Worm (Caenorhabditis elegans) whole organism, mixed stage, embryonic: ENCODE measurements around the gene spp-16.

Source experiments
- M03D4.4 ChIP-seq: sonication (generic microtip); optimal IDR thresholded peaks from 2 replicates; lab custom pipeline; 2017; ENCODE audit warnings: mild to moderate bottlenecking, missing genetic modification characterization, missing compliant biosample characterization
- bed-3 ChIP-seq: fragments of 200-800 bp; sonication (Bioruptor generic); optimal IDR thresholded peaks from 3 replicates; lab custom pipeline; 2018; ENCODE audit warnings: mild to moderate bottlenecking, missing genetic modification characterization, moderate library complexity, missing compliant biosample characterization
- blmp-1 ChIP-seq: fragments of 150-350 bp; optimal IDR thresholded peaks from 2 replicates; lab custom pipeline; 2014; ENCODE audit warnings: missing biosample characterization, missing genetic modification characterization
- ceh-39 ChIP-seq: fragments of 150-350 bp; optimal IDR thresholded peaks from 2 replicates; lab custom pipeline; 2014; ENCODE audit warnings: missing biosample characterization, missing genetic modification characterization
- ceh-43 ChIP-seq: fragments of 200-800 bp; sonication (Bioruptor generic); optimal IDR thresholded peaks from 2 replicates; lab custom pipeline; 2018; ENCODE audit warnings: mild to moderate bottlenecking, missing genetic modification characterization, moderate library complexity, missing compliant biosample characterization
- ceh-83 ChIP-seq: fragments of 200-800 bp; sonication (Bioruptor generic); optimal IDR thresholded peaks from 2 replicates; lab custom pipeline; 2018; ENCODE audit warnings: mild to moderate bottlenecking, missing genetic modification characterization, missing compliant biosample characterization
- ces-1 ChIP-seq: fragments of 150-350 bp; optimal IDR thresholded peaks from 2 replicates; lab custom pipeline; 2014; ENCODE audit warnings: missing biosample characterization, missing genetic modification reagents, missing genetic modification characterization
- drap-1 ChIP-seq: fragments of 200-800 bp; sonication (Bioruptor generic); optimal IDR thresholded peaks from 3 replicates; lab custom pipeline; 2018; ENCODE audit warnings: mild to moderate bottlenecking, missing genetic modification characterization, missing compliant biosample characterization
- elt-1 ChIP-seq: sonication (generic microtip); optimal IDR thresholded peaks from 2 replicates; lab custom pipeline; 2017; ENCODE audit warnings: missing genetic modification characterization, mild to moderate bottlenecking, missing compliant biosample characterization, antibody characterized with exemption, moderate library complexity, borderline replicate concordance; ENCODE audit not compliant: insufficient read depth
- flh-1 ChIP-seq: fragments of 200-800 bp; sonication (Bioruptor generic); optimal IDR thresholded peaks from 2 replicates; lab custom pipeline; 2018; ENCODE audit warnings: mild to moderate bottlenecking, missing genetic modification characterization, moderate library complexity, missing compliant biosample characterization
- ham-2 ChIP-seq: fragments of 200-800 bp; sonication (Bioruptor generic); optimal IDR thresholded peaks from 2 replicates; lab custom pipeline; 2018; ENCODE audit warnings: mild to moderate bottlenecking, missing genetic modification characterization, missing compliant biosample characterization
- hlh-1 ChIP-seq: fragments of 150-350 bp; optimal IDR thresholded peaks from 2 replicates; lab custom pipeline; 2014; ENCODE audit warnings: missing biosample characterization, missing genetic modification reagents, missing genetic modification characterization
- lin-13 ChIP-seq: fragments of 150-350 bp; optimal IDR thresholded peaks from 2 replicates; lab custom pipeline; 2014; ENCODE audit warnings: missing biosample characterization, missing genetic modification characterization
- lin-32 ChIP-seq: fragments of 200-800 bp; sonication (Bioruptor generic); optimal IDR thresholded peaks from 2 replicates; lab custom pipeline; 2018; ENCODE audit warnings: mild to moderate bottlenecking, missing genetic modification characterization, missing compliant biosample characterization
- lsy-2 ChIP-seq: fragments of 150-350 bp; optimal IDR thresholded peaks from 2 replicates; lab custom pipeline; 2014; ENCODE audit warnings: missing biosample characterization, missing genetic modification characterization
- mab-5 ChIP-seq: fragments of 150-350 bp; optimal IDR thresholded peaks from 2 replicates; lab custom pipeline; 2014; ENCODE audit warnings: missing biosample characterization, missing genetic modification characterization
- mep-1 ChIP-seq: fragments of 150-350 bp; optimal IDR thresholded peaks from 2 replicates; lab custom pipeline; 2017; ENCODE audit warnings: missing biosample characterization, missing genetic modification reagents, missing genetic modification characterization, inconsistent platforms
- mls-2 ChIP-seq: sonication (generic microtip); optimal IDR thresholded peaks from 2 replicates; lab custom pipeline; 2016; ENCODE audit warnings: mild to moderate bottlenecking, missing genetic modification characterization, moderate library complexity, missing compliant biosample characterization
- nhr-12 ChIP-seq: fragments of 150-350 bp; optimal IDR thresholded peaks from 2 replicates; lab custom pipeline; 2014; ENCODE audit warnings: missing biosample characterization, missing genetic modification characterization
- nhr-2 ChIP-seq: fragments of 150-350 bp; optimal IDR thresholded peaks from 2 replicates; lab custom pipeline; 2014; ENCODE audit warnings: missing biosample characterization, missing genetic modification characterization
- pha-4 ChIP-seq: fragments of 150-350 bp; optimal IDR thresholded peaks from 2 replicates; lab custom pipeline; 2018; ENCODE audit warnings: missing biosample characterization, missing genetic modification reagents, missing genetic modification characterization
- sem-2 ChIP-seq: fragments of 200-800 bp; sonication (Bioruptor generic); optimal IDR thresholded peaks from 2 replicates; lab custom pipeline; 2018; ENCODE audit warnings: mild to moderate bottlenecking, missing genetic modification characterization, missing compliant biosample characterization
- sptf-1 ChIP-seq: sonication (generic microtip); optimal IDR thresholded peaks from 2 replicates; lab custom pipeline; 2017; ENCODE audit warnings: mild to moderate bottlenecking, missing genetic modification characterization, moderate library complexity, missing compliant biosample characterization
- tbx-8 ChIP-seq: fragments of 200-800 bp; sonication (Bioruptor generic); optimal IDR thresholded peaks from 2 replicates; lab custom pipeline; 2018; ENCODE audit warnings: mild to moderate bottlenecking, missing genetic modification characterization, moderate library complexity, missing compliant biosample characterization
- unc-120 ChIP-seq: sonication (generic microtip); optimal IDR thresholded peaks from 2 replicates; lab custom pipeline; 2017; ENCODE audit warnings: missing genetic modification characterization, missing compliant biosample characterization; ENCODE audit not compliant: poor library complexity, severe bottlenecking
- unc-39 ChIP-seq: fragments of 150-350 bp; optimal IDR thresholded peaks from 2 replicates; lab custom pipeline; 2014; ENCODE audit warnings: missing biosample characterization, missing genetic modification characterization
- zip-8 ChIP-seq: fragments of 150-350 bp; optimal IDR thresholded peaks from 2 replicates; lab custom pipeline; 2014; ENCODE audit warnings: missing biosample characterization, missing genetic modification characterization
- ztf-11 ChIP-seq: fragments of 150-350 bp; optimal IDR thresholded peaks from 2 replicates; lab custom pipeline; 2014; ENCODE audit warnings: missing biosample characterization, missing genetic modification characterization

spp-16 gene

DNA sequence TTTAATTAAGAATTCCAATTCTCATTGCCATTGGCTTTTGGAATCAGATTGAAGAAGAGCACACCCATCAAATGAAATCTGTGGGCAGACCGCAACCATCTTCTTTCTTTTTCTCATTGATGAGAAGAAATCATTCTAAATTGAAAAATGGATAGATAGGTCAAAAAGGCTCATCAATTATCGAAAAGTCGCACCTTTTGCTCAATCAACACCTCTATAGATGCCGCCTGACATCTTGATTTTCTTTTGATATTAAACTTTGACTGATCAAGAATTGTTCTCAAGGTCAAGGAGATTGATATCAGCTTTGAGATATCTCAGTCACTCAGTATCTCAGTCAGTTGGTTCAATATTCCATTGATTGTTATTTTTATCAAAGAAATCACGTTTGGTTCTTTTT is 8.9 kb upstream of the spp-16 start:
- no peak for TF ChIP-seq nhr-2 (tag; lab: Kevin White, UChicago)
- TF ChIP-seq bed-3 (GFP tag; lab: Kevin White, UChicago): no peak
- TF ChIP-seq blmp-1 (tag; lab: Kevin White, UChicago): no peak
- no peak for TF ChIP-seq mep-1 (tag; lab: Kevin White, UChicago)
- no peak for TF ChIP-seq drap-1 (GFP tag; lab: Kevin White, UChicago)
- no peak for TF ChIP-seq ztf-11 (tag; lab: Kevin White, UChicago)
- TF ChIP-seq mab-5 (tag; lab: Kevin White, UChicago): no peak

DNA sequence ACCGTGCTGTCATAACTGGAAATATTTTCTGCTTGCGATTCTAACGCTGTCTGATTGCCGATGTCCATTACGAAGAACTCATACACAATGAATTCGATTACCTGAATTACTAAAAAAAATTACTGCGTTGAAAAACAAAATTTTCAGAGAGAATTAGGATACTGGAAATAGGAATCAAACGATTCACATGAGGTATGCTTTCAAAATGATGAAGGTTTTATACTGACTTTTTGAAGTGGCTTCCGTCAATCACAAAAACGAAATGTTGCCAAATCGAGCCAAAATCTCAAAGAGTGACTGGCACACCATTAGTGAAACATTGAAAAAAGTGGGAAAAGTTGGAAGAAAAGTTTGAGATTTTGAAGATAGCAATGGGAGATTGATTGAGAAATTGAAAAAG is 8.0 kb upstream of the spp-16 start, which contains the start of gene zzz-1:
TSS of gene zzz-1 (minus strand) at position 101 of the 400 bp plus-strand sequence.
- TF ChIP-seq lin-32: no peak
- no peak for TF ChIP-seq flh-1 (GFP tag; lab: Kevin White, UChicago)
- no peak for TF ChIP-seq ceh-39
- TF ChIP-seq unc-39: no peak
- no peak for TF ChIP-seq lin-13 (tag; lab: Kevin White, UChicago)
- TF ChIP-seq M03D4.4 (tag; lab: Kevin White, UChicago): no peak
- no peak for TF ChIP-seq ceh-83 (GFP tag; lab: Kevin White, UChicago)
- no peak for TF ChIP-seq ztf-11 (tag; lab: Kevin White, UChicago)
- no peak for TF ChIP-seq sptf-1 (tag; lab: Kevin White, UChicago)
- TF ChIP-seq elt-1 (tag; lab: Kevin White, UChicago): no peak
- TF ChIP-seq mls-2 (tag; lab: Kevin White, UChicago): no peak
- TF ChIP-seq pha-4 (tag; lab: Kevin White, UChicago): no peak
- no peak for TF ChIP-seq ham-2 (GFP tag; lab: Kevin White, UChicago)
- no peak for TF ChIP-seq lsy-2 (tag; lab: Kevin White, UChicago)
- no peak for TF ChIP-seq sem-2 (GFP tag; lab: Kevin White, UChicago)

DNA sequence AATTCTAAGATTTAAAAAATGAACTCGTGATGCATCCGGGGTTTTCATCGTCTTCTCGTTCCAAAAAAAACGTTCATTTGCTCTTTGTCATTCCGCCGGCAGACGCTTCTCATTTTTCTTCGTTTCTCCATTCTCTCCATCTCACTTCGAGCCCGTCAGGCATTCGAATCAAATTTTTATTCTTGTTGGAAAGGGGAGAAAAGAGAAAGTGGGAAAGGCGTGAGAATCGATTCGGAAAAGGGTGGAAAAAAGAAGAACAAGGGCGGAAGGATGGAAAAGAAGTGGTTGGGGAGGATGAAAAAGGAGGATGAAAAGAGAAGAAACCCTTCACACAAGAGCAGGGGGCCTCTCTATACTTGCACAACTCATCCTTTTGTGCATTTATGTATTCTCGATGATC is 3.7 kb upstream of the spp-16 start:
- TF ChIP-seq unc-120 (tag; lab: Kevin White, UChicago) (peak; percentile 6), sem-2 (GFP tag; lab: Kevin White, UChicago) (no peak), ztf-11 (tag; lab: Kevin White, UChicago) (no peak), M03D4.4 (tag; lab: Kevin White, UChicago) (no peak), ces-1 (GFP tag; lab: Kevin White, UChicago) (peak; percentile 68)

DNA sequence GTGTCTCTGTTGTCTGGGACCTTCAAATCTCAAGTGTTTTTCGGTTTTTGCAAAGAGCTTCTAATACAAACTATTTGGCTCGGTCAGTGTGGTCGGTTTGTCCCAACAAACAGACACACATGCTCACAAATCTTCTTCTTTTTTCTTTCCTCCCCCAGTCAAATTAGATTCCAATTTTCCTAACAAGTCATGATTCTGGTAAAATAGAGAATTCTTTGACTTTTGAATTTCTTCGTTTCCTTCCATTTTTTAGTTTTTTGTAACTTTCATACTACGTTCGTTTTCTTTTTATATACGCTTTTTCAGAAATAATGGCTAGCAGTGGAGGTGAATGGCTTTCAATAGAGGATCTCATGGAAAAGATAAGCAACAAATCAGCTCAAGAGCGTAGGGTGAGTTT is 2.6 kb upstream of the spp-16 start, which contains the start of gene F32D8.15:
TSS of gene F32D8.15 (plus strand) at position 301 of the 400 bp plus-strand sequence.
- TF ChIP-seq zip-8 (tag; lab: Kevin White, UChicago) (no peak), lsy-2 (tag; lab: Kevin White, UChicago) (no peak), unc-39 (no peak), ces-1 (GFP tag; lab: Kevin White, UChicago) (peak; percentile 48), unc-120 (tag; lab: Kevin White, UChicago) (no peak)

DNA sequence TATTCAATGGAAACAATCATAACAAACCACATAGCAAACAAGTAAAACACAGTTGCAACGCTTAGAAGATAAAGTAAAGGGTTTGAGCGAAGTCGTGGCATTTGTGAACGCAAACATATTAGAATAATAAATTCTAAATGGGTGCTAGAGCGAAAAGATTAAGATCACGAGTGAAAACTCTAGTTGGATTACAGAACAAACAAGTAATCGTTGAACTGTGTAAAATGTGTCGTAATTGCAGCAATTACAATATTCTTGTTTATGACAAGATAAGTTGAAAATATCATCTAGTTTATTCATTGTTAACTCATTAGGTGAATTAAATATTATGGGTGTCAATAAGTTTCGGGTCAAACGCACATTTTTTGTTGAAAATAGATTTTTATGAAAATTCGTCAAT is 1.6 kb upstream of the spp-16 start, which contains the start of gene F32D8.8:
TSS of gene F32D8.8 (minus strand) at position 101 of the 400 bp plus-strand sequence.
- no peak for TF ChIP-seq mep-1 (tag; lab: Kevin White, UChicago)
- no peak for TF ChIP-seq hlh-1 (tag; lab: Kevin White, UChicago)
- TF ChIP-seq blmp-1 (tag; lab: Kevin White, UChicago): no peak
- TF ChIP-seq ces-1 (GFP tag; lab: Kevin White, UChicago): no peak
- no peak for TF ChIP-seq flh-1 (GFP tag; lab: Kevin White, UChicago)
- TF ChIP-seq mls-2 (tag; lab: Kevin White, UChicago): no peak
- no peak for TF ChIP-seq nhr-12
- no peak for TF ChIP-seq nhr-2 (tag; lab: Kevin White, UChicago)
- TF ChIP-seq bed-3 (GFP tag; lab: Kevin White, UChicago): no peak
- no peak for TF ChIP-seq sem-2 (GFP tag; lab: Kevin White, UChicago)
- no peak for TF ChIP-seq ceh-43 (GFP tag; lab: Kevin White, UChicago)
- TF ChIP-seq mab-5 (tag; lab: Kevin White, UChicago): no peak
- TF ChIP-seq ceh-39: no peak
- TF ChIP-seq tbx-8 (GFP tag; lab: Kevin White, UChicago): no peak

DNA sequence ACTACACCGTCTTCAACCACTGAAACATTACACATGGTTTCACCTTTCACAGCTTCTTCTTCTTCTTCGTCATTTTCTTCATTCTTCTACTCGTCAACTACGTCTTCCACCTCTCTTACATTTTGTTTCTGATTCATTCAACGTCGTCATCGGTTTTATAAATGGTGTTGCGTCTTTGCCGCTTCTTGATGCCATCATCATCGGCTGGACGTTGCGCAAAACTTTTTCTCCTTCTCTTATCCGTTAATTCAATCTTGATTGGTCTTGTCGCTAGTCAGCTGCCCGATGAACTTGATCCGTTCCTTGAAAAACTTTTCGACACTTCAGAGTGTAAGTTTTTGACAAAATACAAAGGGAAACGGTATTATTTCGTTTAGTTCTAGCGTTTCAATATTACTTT is 2.5 kb downstream of the spp-16 start:
- TF ChIP-seq elt-1 (tag; lab: Kevin White, UChicago) (peak; percentile 64), ceh-39 (no peak)
